Fruit fly (Drosophila melanogaster): ENCODE measurements around the gene atk.

- TF ChIP-seq EcR (GFP tag; optimal IDR thresholded peaks at IDR 0.05): peak; percentile 86
- no peak for TF ChIP-seq fd96Ca (GFP tag; IDR thresholded peaks at IDR 0.05)
- no peak for TF ChIP-seq CG9948 (tag; optimal IDR thresholded peaks at IDR 0.05)
- TF ChIP-seq CG17806 (tag; optimal IDR thresholded peaks at IDR 0.05): no peak
- TF ChIP-seq CG15710 (tag; optimal IDR thresholded peaks at IDR 0.05): no peak
- no peak for TF ChIP-seq Snoo (tag; optimal IDR thresholded peaks at IDR 0.05)
- no peak for TF ChIP-seq gl (tag; optimal IDR thresholded peaks at IDR 0.05)
- no peak for TF ChIP-seq CG34367 (tag; optimal IDR thresholded peaks at IDR 0.05)
- no peak for TF ChIP-seq Pif1A (GFP tag; optimal IDR thresholded peaks at IDR 0.05)
- TF ChIP-seq CG4496 (GFP tag; IDR thresholded peaks at IDR 0.05): no peak
Measured at dm6 chr3L:20511499-20512108, 46.9 kb upstream of the atk start.
